Fruit fly (Drosophila melanogaster) whole organism: ENCODE measurements around the gene pths.

Experiments used
- CG8478 ChIP-seq: fragments of >200 bp; optimal IDR thresholded peaks from 2 replicates; lab custom pipeline; 2018; ENCODE audit warnings: inconsistent platforms
- Dll ChIP-seq: fragments of >200 bp; optimal IDR thresholded peaks from 2 replicates; lab custom pipeline; 2017
- EcR ChIP-seq, 2 experiments: fragments of >200 bp; optimal IDR thresholded peaks; 2 replicates each; lab custom pipeline; 2017; ENCODE audit warnings: missing biosample characterization in 2 of 2, missing genetic modification characterization in 2 of 2, missing genetic modification reagents in 2 of 2
- pan ChIP-seq: fragments of >200 bp; optimal IDR thresholded peaks from 2 replicates; lab custom pipeline; 2017
- psq ChIP-seq: fragments of >200 bp; optimal IDR thresholded peaks from 2 replicates; lab custom pipeline; 2017
- usp ChIP-seq: fragments of >200 bp; optimal IDR thresholded peaks from 2 replicates; lab custom pipeline; 2017; ENCODE audit warnings: missing biosample characterization, missing genetic modification characterization, mixed read lengths

Gene pths

DNA sequence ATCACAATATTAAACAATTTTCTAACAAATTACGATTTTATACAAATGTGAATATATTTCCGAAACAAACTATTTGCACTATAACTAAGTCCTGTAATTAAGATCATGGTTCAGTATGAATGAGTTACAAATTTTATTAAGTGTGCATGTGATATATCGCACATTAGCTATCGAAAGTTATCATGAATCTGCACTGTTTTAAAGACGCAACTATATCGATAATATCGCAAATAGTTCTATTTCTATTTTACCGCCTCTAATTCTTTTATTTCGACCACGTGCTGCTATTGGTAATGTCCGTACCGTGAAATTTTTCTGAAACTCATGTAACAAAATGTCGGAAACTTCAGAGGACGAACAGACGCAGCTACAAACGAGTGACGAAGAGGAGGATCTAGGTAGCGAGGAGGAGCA lies at the start of gene pths:
pths (plus strand) TSS at position 258 of the 414 bp plus-strand sequence.
- TF ChIP-seq Dll (lab: Kevin White, UChicago) (no peak), EcR (GFP tag; optimal IDR thresholded peaks at IDR 0.05; lab: Kevin White, UChicago) (no peak), CG8478 (lab: Kevin White, UChicago) (no peak), psq (lab: Kevin White, UChicago) (no peak), usp (GFP tag; lab: Kevin White, UChicago) (no peak), pan (no peak)

DNA sequence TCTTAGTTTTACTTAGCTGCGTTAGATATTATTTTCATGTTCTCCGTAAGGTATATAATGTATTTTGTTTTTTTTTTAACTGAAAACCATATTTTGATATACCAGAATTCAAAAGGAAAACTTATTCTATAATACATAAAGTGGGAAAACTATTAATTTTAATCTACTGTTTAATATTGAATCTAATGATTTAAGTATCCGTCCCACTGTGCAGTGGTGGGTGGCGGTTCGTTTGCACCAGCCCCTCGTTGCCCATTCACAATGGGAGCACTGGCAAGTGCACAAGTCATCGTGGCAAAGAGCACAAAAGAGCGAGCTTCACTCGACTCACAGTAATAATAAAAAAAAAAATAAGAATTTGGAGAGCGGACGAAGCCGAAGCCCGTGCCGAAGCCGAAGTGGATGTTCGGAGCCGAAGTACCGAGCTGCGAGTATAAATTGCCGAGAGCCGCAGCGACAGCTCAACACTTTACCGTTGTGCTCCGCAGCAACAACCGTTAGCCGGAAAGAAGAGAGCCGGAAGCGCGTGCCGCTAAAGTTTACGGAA lies 46.5 kb upstream of the pths start, which contains the start of gene CG34136:
CG34136 (plus strand) TSS at position 475 of the 547 bp plus-strand sequence.
- TF ChIP-seq CG8478 (lab: Kevin White, UChicago) (no peak), Dll (lab: Kevin White, UChicago) (no peak), EcR (GFP tag; optimal IDR thresholded peaks at IDR 0.05; lab: Kevin White, UChicago) (no peak), usp (GFP tag; lab: Kevin White, UChicago) (no peak), psq (lab: Kevin White, UChicago) (no peak), pan (no peak)

DNA sequence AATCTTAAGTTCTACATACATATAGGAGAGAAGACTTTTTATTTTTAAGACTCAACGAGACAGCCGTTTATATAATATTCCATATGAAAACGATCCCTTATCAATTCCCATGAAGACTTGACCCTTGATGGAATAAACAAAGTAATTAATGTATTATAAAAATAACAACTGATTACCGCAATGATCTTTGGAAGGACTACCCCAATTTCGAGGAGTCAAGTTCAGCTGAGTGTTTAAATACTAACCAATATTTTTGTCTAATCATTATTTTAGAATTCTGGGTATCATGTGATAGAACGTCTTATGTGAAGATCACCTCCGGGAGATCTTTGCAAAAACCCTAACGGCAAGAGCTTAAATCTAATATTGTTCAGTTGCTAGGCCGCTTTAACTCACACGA lies 45.2 kb upstream of the pths start:
- no peak for TF ChIP-seq CG8478 (lab: Kevin White, UChicago)
- TF ChIP-seq pan, result no peak
- no peak for TF ChIP-seq usp (GFP tag; lab: Kevin White, UChicago)
- TF ChIP-seq psq (lab: Kevin White, UChicago), result no peak
- no peak for TF ChIP-seq EcR (GFP tag; optimal IDR thresholded peaks at IDR 0.05; lab: Kevin White, UChicago)
- TF ChIP-seq Dll (lab: Kevin White, UChicago), result no peak

DNA sequence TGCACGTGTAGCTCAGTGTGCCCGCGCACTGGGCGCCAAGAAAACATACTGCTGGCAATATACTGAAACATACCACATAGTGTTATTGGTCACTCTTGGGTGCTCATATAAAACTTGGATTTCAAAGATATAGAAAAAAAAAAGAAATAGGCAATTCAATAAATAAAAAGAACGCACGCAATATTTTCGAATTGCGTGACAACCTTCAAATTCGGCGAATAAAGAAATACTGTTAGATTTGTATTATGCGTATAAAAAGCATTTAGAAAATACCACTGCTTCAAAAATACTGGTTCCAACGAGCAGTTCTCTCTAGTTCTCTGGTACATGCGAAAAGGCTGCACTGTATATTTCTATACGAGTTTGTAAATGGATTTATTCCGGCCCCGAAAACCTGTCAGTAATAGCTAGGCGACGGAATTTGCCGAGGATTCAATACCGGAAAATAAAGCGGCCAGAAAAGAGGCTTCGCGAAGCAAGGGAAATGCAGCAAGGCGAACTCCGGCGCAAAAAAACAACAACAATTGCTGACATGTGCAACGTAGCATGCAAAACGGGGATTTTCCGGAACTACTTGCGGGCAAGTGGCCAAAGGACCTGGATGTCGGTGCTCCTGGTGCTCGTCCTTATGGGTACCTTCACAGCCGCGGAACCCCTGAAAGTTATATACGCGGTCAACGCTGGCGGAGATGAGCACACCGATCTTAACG lies 40.5 kb upstream of the pths start, which contains the start of gene CG9257:
CG9257 (plus strand) TSS at position 345 of the 710 bp plus-strand sequence.
- no peak for TF ChIP-seq psq (lab: Kevin White, UChicago)
- TF ChIP-seq Dll (lab: Kevin White, UChicago), result no peak
- no peak for TF ChIP-seq CG8478 (lab: Kevin White, UChicago)
- no peak for TF ChIP-seq usp (GFP tag; lab: Kevin White, UChicago)
- no peak for TF ChIP-seq pan
- no peak for TF ChIP-seq EcR (GFP tag; optimal IDR thresholded peaks at IDR 0.05; lab: Kevin White, UChicago)

DNA sequence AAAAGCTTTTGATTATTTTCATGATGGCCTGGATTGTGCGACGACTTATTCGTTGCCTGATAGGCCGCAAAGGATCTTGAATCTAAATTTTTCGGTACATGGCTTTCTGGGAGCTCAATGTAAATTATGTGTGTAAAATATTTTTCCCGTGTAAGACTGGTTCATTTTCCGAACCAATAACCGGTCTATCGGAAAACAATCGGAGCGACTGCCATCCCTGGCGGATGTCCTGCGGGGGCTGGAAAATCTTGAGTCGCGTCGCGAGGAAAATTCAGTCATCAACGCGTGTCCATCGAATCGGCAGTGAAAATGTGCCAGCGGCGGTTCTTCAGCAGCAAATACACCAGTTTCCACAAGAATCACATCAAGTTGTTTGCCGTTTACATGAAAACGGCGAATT lies 38.7 kb upstream of the pths start, which contains the start of the genes CG46307 and Nhe2:
CG46307 (plus strand) TSS at position 243 of the 400 bp plus-strand sequence.
Nhe2 (plus strand) TSS at position 243 of the 400 bp plus-strand sequence.
- TF ChIP-seq usp (GFP tag; lab: Kevin White, UChicago) (no peak), Dll (lab: Kevin White, UChicago) (no peak), EcR (GFP tag; optimal IDR thresholded peaks at IDR 0.05; lab: Kevin White, UChicago) (no peak), psq (lab: Kevin White, UChicago) (no peak), pan (no peak), CG8478 (lab: Kevin White, UChicago) (no peak)

DNA sequence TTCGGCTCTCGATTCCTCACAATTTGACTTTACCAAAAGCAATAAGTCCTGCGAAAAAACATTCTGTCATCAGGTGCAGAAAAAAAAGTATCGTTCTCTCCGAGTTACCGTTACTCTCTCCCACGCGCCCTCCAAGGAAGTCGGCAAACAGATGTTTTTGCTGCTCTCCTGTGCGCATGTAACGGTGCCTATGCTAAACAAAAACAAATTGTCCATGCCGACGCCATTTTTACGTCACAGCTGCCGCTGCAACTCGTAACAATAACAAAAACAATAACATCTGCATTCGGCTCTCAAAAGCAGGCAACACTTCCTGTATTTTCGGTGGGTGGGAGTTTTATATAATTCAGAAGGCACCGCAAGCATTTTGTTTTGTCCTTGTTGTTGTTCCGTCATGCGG lies 37.9 kb upstream of the pths start:
- TF ChIP-seq Dll (lab: Kevin White, UChicago) (no peak), usp (GFP tag; lab: Kevin White, UChicago) (no peak), EcR (GFP tag; optimal IDR thresholded peaks at IDR 0.05; lab: Kevin White, UChicago) (no peak), CG8478 (lab: Kevin White, UChicago) (no peak), pan (no peak), psq (lab: Kevin White, UChicago) (no peak)

DNA sequence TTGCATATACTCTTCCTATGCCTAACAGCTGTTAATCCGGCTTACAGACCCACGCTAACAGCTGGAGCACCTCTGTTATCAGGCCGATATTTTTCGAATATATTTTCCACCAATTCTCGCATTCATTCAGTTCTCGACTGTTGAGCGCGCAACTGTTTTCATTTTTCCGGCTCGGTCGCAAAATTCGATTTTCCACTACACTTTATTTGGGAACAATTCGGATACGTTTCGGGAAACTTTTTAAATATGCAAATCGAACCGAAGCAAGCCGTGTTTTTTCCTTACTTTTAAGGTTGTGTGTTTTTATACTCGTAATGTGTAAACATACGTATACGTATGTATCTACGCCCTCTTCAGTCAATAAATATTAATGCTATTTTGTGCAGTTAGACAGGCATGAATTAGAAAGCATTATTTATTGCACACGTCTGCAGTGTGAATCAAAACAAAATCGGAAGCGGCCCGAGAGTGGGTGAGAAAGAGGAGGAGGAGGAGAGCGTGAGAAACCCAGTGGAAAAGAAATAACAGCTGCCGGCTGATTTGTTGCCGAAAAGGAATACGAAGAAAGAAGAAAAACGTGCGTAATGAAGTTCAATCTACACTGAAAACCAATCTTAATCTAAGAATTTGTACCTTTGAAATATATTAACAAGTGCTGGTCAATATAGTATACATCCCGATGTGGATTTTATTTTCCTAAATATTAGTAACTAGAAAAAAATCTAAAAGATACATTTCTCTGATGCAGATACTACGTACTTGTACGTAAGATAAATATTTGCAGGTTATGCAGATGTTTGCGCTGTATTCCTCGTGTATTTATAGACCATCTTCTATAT lies 35.2 kb upstream of the pths start:
- TF ChIP-seq Dll (lab: Kevin White, UChicago) (no peak), psq (lab: Kevin White, UChicago) (no peak), CG8478 (lab: Kevin White, UChicago) (no peak), pan (no peak), usp (GFP tag; lab: Kevin White, UChicago) (no peak), EcR (GFP tag; optimal IDR thresholded peaks at IDR 0.05; lab: Kevin White, UChicago) (no peak)

DNA sequence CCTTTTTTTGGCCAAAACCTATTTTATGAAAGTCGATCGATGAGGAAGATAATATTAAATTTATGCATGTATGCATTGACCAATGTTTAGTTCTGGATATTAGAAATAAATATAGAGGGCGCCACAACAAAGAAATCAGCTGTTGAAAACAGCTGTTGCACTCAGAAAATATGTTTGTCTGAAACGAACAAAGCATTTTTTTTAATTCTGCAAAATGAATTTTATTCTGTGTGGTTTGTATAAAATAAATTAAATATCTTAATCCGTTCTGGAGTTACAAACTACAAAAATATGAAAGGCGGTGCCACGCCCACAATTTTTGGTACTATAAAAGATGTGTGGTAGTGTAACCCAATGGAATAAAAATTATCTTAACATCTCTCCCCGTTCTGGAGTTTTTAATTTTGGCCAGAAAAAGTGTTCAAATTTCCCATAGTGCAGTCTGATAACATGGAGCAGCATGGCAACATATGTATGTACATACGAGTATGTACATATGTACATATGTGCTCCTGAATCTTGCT lies 34.2 kb upstream of the pths start:
- TF ChIP-seq pan, result no peak
- no peak for TF ChIP-seq Dll (lab: Kevin White, UChicago)
- TF ChIP-seq EcR (GFP tag; optimal IDR thresholded peaks at IDR 0.05; lab: Kevin White, UChicago), result no peak
- no peak for TF ChIP-seq psq (lab: Kevin White, UChicago)
- no peak for TF ChIP-seq CG8478 (lab: Kevin White, UChicago)
- no peak for TF ChIP-seq usp (GFP tag; lab: Kevin White, UChicago)

DNA sequence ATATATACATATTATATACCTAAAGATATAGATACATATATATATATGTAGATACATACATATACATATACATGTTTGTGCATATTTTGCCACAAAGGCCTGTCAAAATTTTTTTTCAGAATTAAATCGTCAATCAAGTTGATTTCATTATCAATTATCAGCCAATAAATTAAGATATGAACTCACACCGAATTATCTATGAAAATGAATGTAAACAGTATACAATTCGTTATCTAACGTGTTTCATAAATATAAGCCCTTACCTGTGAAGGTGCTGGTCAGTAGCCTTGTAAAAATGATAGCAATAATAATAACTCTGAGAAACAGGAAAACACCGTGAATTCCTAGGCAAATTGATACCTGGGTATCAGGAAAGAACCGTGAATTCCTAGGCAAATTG lies 33.3 kb upstream of the pths start:
- TF ChIP-seq CG8478 (lab: Kevin White, UChicago) (no peak), psq (lab: Kevin White, UChicago) (no peak), pan (no peak), EcR (GFP tag; optimal IDR thresholded peaks at IDR 0.05; lab: Kevin White, UChicago) (no peak), Dll (lab: Kevin White, UChicago) (no peak), usp (GFP tag; lab: Kevin White, UChicago) (no peak)

DNA sequence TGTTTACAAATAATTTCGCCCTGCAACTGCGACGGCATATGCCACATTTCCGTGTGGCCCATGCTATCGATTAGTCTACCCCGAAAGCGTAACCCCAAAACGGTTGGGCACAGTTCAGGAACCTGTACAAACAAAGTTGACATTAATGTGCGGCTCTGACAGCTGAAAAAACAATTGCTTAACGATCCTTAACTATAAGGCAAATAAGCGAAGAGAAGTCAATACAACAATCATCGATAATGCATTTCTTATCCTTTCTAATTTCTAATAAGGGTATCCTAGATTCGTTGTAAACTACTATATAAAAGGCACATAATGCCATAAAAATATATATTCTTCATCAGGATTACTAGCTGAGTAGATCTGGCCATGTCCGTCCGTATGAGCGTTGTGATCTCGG lies 31.2 kb upstream of the pths start:
- TF ChIP-seq psq (lab: Kevin White, UChicago) (no peak), CG8478 (lab: Kevin White, UChicago) (no peak), usp (GFP tag; lab: Kevin White, UChicago) (no peak), Dll (lab: Kevin White, UChicago) (no peak), EcR (GFP tag; optimal IDR thresholded peaks at IDR 0.05; lab: Kevin White, UChicago) (no peak), pan (no peak)
